Worm (Caenorhabditis elegans) whole organism, midembryonic: ENCODE data around the gene sde-2.

Experiments used
- T22C8.4 ChIP-seq: fragments of 200-800 bp; sonication (Bioruptor generic); IDR thresholded peaks from 2 replicates; pipeline ENCODE4 v1.3.6; 2022; ENCODE audit warnings: missing genetic modification characterization, missing compliant biosample characterization
- cog-1 ChIP-seq: sonication (generic microtip); optimal IDR thresholded peaks from 2 replicates; lab custom pipeline; 2016; ENCODE audit warnings: missing genetic modification characterization, missing compliant biosample characterization
- tab-1 ChIP-seq: fragments of 200-800 bp; sonication (Bioruptor generic); IDR thresholded peaks from 2 replicates; pipeline ENCODE4 v1.3.6; 2022; ENCODE audit warnings: missing genetic modification characterization, missing compliant biosample characterization

ce11 chrV:13645848-13646578, 18.6 kb downstream of the sde-2 start:
- TF ChIP-seq cog-1 (no peak), T22C8.4 (GFP tag; lab: Robert Waterston, UW) (no peak), tab-1 (peak; percentile 68; the same call in 1 of the 2 replicates)
